Worm (Caenorhabditis elegans): ENCODE measurements around the gene M57.2.

Gene M57.2

ce11 chrIV:3482195-3482959 lies 44.8 kb upstream of the M57.2 start, which contains the start of gene srz-82:
Gene srz-82, plus strand, starts transcription at chrIV:3482895.
- no peak for TF ChIP-seq sea-2 (GFP tag; IDR thresholded peaks at IDR 0.05)
- TF ChIP-seq T26A5.8 (tag; optimal IDR thresholded peaks at IDR 0.05): no peak
- TF ChIP-seq nfya-1 (tag; optimal IDR thresholded peaks at IDR 0.05; ENCODE audit: borderline replicate concordance, insufficient read depth): no peak
- TF ChIP-seq madf-10 (tag; optimal IDR thresholded peaks at IDR 0.05): no peak
- TF ChIP-seq K11D2.4 (GFP tag; IDR thresholded peaks at IDR 0.05): no peak
- TF ChIP-seq F33H1.4 (GFP tag; IDR thresholded peaks at IDR 0.05): no peak
- no peak for TF ChIP-seq F52B5.7 (tag; optimal IDR thresholded peaks at IDR 0.05)
- TF ChIP-seq attf-5 (GFP tag; optimal IDR thresholded peaks at IDR 0.05): no peak

- TF ChIP-seq lin-40 (tag; optimal IDR thresholded peaks at IDR 0.05) (no peak), ceh-100 (GFP tag; IDR thresholded peaks at IDR 0.05) (no peak), lin-54 (GFP tag; optimal IDR thresholded peaks at IDR 0.05) (no peak), unc-62 (GFP tag; optimal IDR thresholded peaks at IDR 0.05) (no peak), F10E7.11 (tag; optimal IDR thresholded peaks at IDR 0.05) (no peak), C06A6.2 (GFP tag; conservative IDR thresholded peaks at IDR 0.05) (no peak), mcd-1 (GFP tag; IDR thresholded peaks at IDR 0.05) (no peak), ZK185.1 (tag; optimal IDR thresholded peaks at IDR 0.05; ENCODE audit: poor library complexity, severe bottlenecking) (no peak), chd-7 (tag; optimal IDR thresholded peaks at IDR 0.05) (no peak), madf-6 (GFP tag; IDR thresholded peaks at IDR 0.05) (no peak), C17E4.6 (GFP tag; IDR thresholded peaks at IDR 0.05) (no peak), unc-130 (GFP tag; optimal IDR thresholded peaks at IDR 0.05) (no peak), tlf-1 (GFP tag; optimal IDR thresholded peaks at IDR 0.05) (no peak), madf-3 (GFP tag; IDR thresholded peaks at IDR 0.05) (no peak), akir-1 (GFP tag; optimal IDR thresholded peaks at IDR 0.05) (no peak), snpc-1.3 (tag; optimal IDR thresholded peaks at IDR 0.05; ENCODE audit: insufficient read depth) (no peak), let-526 (GFP tag; IDR thresholded peaks at IDR 0.05) (no peak), nhr-80 (tag; optimal IDR thresholded peaks at IDR 0.05) (no peak), nfya-1 (tag; optimal IDR thresholded peaks at IDR 0.05; ENCODE audit: borderline replicate concordance, insufficient read depth) (no peak), hsf-1 (GFP tag; IDR thresholded peaks at IDR 0.05) (no peak)
Measured at ce11 chrIV:3491477-3491876, 35.7 kb upstream of the M57.2 start, which contains the start of gene srz-78. Gene srz-78, plus strand, starts transcription at chrIV:3491777.

DNA sequence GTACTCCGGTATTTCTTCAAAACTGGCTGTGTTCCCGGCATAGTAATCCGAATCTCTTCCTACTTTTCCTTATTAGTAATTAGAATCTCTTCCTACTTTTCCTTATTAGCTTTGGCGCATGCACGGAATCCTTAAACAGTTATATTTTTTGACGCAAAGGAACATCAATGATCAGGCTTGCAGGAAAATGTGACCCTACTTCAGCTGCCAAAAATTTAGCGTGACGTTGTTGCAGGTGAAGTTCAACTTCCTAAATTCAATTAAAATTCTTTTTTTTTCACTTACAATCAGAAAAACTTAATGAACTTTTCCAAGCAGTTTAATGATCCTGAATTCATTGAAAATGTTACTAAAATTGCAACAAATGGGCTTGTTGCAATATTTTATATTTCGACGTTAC lies 33.8 kb upstream of the M57.2 start, which contains the start of gene srz-79:
Gene srz-79 (plus strand): TSS at position 301 of the 400 bp plus-strand sequence.
- no peak for TF ChIP-seq lsy-27 (tag; optimal IDR thresholded peaks at IDR 0.05; ENCODE audit: borderline replicate concordance, insufficient read depth)
- TF ChIP-seq zfh-2 (GFP tag; conservative IDR thresholded peaks at IDR 0.05): no peak
- no peak for TF ChIP-seq ets-4 (GFP tag; optimal IDR thresholded peaks at IDR 0.05)
- TF ChIP-seq ztf-25 (GFP tag; IDR thresholded peaks at IDR 0.05): no peak
- TF ChIP-seq B0019.2 (GFP tag; conservative IDR thresholded peaks at IDR 0.05): no peak
- no peak for TF ChIP-seq ceh-79 (tag; optimal IDR thresholded peaks at IDR 0.05)
- no peak for TF ChIP-seq attf-6 (GFP tag; IDR thresholded peaks at IDR 0.05)
- no peak for TF ChIP-seq C17E4.6 (GFP tag; IDR thresholded peaks at IDR 0.05)
